Worm (Caenorhabditis elegans) whole organism, L3 larva: ENCODE results near the gene sra-3.

ENCODE experiments used
- ceh-9 ChIP-seq: sonication (generic microtip); optimal IDR thresholded peaks from 2 replicates; lab custom pipeline; 2018; ENCODE audit warnings: missing biosample characterization, missing genetic modification characterization
- unc-62 ChIP-seq: fragments of 150-350 bp; sonication (generic microtip); optimal IDR thresholded peaks from 4 replicates; lab custom pipeline; 2014; ENCODE audit warnings: missing biosample characterization, missing genetic modification reagents, missing genetic modification characterization

DNA sequence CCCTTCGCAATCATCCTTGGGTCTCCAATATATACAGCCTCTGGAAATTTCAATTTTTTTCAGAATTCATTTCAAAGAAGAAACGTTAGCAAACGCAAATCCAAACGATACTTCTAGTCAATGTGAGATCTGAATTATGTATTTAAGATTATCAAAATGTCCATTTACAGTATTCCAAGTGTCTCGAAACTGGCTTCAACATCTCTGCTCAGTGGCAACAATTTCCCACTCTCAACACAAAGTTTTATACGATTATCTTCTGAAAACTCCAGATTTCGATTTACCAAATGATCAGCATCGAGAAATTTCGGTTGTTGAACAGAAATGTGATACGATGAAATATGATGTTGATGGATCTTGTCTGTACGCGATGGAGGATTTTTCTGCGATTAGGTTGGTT, 16.0 kb upstream of the sra-3 start:
- TF ChIP-seq ceh-9 (tag; lab: Kevin White, UChicago) (no peak), unc-62 (GFP tag; lab: Kevin White, UChicago) (no peak)
